Worm (Caenorhabditis elegans) whole organism, L1 larva: ENCODE data around the gene Y34B4A.10.

ENCODE experiments used
- nhr-28 ChIP-seq: fragments of 150-350 bp; optimal IDR thresholded peaks from 2 replicates; lab custom pipeline; 2014; ENCODE audit warnings: missing biosample characterization, missing genetic modification characterization
- ztf-4 ChIP-seq: fragments of 150-350 bp; optimal IDR thresholded peaks from 2 replicates; lab custom pipeline; 2014; ENCODE audit warnings: missing biosample characterization, missing genetic modification characterization

- TF ChIP-seq nhr-28 (tag; lab: Kevin White, UChicago) (no peak), ztf-4 (tag; lab: Kevin White, UChicago) (no peak)
Measured at ce11 chrX:5263585-5263984, 13.9 kb downstream of the Y34B4A.10 start.
